Worm (Caenorhabditis elegans): ENCODE measurements around the gene Y53G8AR.6.

DNA sequence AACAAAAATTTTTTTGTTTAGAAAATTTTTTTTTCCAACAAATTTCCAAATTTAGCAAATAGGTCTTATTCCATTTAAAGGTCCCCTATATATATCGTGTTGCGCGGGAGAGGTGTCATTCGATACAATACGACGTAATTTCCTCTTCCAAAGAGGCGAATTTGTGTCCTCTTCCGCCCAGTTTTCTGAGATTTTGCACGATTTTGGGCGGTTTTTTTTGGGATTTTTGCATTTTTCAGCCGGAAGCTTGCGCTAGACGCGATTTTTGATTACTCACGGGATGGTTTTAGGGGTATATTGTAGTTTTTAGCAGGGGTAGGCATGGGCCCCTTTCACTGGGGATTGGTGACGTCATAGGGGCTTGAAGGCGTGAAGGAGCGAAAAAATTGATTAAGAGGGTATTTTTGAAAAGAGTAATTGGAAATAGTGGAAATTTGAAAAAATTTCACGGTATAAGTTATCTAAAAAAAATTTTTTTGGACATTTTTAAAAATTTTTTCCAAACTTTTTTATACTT lies 43.9 kb upstream of the Y53G8AR.6 start, which contains the start of gene Y53G8AL.4:
- TF ChIP-seq elt-1 (tag; optimal IDR thresholded peaks at IDR 0.05): no peak
- no peak for TF ChIP-seq lin-13 (GFP tag; optimal IDR thresholded peaks at IDR 0.05)
- no peak for TF ChIP-seq mbf-1 (tag; optimal IDR thresholded peaks at IDR 0.05)
- no peak for TF ChIP-seq nhr-237 (tag; optimal IDR thresholded peaks at IDR 0.05)
- TF ChIP-seq ztf-4 (tag; optimal IDR thresholded peaks at IDR 0.05): no peak
- TF ChIP-seq mdl-1 (tag; optimal IDR thresholded peaks at IDR 0.05): no peak
- no peak for TF ChIP-seq sem-4 (tag; optimal IDR thresholded peaks at IDR 0.05)
- TF ChIP-seq unc-39 (tag; optimal IDR thresholded peaks at IDR 0.05): no peak
- TF ChIP-seq dmd-4 (tag; optimal IDR thresholded peaks at IDR 0.05): no peak
